Fruit fly (Drosophila melanogaster) whole organism, larva: Measurements from ENCODE around the gene Gr93a.

Experiments used
- noc ChIP-seq: fragments of 200-800 bp; sonication (Bioruptor generic); optimal IDR thresholded peaks from 3 replicates; lab custom pipeline; 2019; ENCODE audit warnings: missing biosample characterization, mild to moderate bottlenecking, missing genetic modification characterization, moderate library complexity

Gr93a gene

DNA sequence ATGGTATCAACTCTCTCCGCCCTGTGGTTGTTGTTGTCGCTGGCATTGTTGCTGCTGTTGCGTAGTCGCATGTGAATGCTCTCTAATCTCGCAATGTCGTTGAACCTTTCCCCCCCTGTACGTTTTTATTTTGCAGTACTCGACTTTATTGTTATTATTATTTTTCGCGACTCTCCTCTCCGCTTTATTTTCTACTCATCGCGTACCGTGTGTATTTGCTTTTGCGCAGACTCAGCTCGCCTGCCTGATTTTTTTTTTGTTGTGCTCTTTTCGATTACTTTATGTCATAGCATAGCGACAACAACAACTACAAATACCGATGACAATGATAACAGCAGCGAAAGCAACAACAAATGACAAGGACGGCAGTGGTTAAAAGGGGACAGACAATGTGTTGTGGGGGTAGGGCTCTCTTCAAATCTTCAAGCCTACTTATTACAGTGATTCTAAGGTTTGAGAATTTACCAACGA lies 2.8 kb upstream of the Gr93a start:
- no peak for TF ChIP-seq noc (tag; lab: Kevin White, UChicago)

DNA sequence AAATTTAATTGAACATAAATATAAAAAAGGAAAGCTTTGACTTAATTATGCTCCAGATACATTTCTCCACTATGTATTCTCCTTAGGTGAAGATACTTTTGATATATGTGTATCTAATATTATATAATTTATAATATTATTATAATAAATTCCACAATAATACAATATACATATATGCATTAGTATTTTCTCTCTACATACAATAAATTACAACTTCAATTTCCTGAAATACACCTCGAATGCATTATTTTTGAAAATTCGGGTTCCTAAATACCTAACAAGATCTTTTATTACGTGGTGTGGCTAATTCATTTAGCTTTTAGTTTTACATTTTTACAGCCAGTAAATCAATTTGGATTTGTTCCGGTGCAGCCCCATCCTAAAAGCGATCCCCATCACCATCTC lies 2.0 kb upstream of the Gr93a start:
- no peak for TF ChIP-seq noc (tag; lab: Kevin White, UChicago)

DNA sequence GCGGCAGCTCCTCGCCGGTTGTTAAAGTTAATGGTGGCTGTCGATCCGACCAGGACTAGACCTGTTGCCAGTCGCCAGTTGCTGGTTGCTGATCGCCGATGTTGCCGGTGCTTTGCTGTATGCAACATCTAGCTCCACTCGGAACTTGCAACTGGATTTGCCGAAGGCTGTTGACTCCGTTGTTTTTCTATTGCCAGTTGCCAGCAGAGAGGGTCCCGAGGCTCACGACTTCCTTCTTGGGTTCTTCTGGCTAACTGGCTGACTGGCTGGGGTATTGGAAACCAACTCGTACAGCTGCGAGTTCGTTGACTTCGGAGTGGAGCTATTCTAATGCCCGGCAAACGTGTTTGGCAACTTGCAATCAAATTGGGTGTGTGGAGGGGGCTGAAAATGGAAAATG lies 1.3 kb upstream of the Gr93a start:
- TF ChIP-seq noc (tag; lab: Kevin White, UChicago) = no peak

DNA sequence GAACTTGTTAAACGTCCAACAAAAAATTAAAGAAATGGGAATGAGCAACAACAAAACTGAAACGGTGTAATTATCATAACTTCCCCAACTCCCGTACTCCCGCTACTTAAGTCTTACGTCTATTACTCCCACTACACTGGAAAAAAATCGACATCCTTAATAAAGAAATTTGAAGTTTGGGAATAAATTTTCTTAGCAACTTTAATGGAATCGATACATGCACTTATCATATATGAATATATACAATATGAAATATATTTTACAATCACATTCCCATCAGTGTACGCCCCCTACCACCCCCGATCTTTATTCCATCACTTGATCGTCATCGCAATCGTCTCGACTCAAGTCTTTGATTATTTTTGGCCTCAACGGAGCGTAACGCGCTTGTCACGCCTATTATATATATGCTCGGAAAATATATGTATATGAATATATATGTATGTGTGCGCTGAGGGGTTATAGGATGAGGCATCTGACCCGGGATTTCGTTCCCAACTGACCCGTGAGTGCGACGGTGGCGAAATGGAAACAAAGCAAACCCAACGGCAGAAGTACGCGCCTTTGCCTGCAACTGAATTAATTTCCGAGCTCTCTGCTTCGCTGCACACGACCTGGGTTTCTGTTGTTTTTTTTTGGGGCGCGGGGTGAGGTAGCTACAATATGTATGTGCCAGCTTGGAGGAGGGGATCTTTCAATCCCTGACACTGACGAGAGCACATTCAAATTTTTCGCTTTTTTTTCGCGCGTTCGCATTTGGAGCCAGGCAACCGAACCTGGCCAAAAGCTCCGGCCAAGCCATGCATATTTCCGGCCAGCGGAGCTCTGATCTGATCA lies 2.1 kb downstream of the Gr93a start:
- no peak for TF ChIP-seq noc (tag; lab: Kevin White, UChicago)

DNA sequence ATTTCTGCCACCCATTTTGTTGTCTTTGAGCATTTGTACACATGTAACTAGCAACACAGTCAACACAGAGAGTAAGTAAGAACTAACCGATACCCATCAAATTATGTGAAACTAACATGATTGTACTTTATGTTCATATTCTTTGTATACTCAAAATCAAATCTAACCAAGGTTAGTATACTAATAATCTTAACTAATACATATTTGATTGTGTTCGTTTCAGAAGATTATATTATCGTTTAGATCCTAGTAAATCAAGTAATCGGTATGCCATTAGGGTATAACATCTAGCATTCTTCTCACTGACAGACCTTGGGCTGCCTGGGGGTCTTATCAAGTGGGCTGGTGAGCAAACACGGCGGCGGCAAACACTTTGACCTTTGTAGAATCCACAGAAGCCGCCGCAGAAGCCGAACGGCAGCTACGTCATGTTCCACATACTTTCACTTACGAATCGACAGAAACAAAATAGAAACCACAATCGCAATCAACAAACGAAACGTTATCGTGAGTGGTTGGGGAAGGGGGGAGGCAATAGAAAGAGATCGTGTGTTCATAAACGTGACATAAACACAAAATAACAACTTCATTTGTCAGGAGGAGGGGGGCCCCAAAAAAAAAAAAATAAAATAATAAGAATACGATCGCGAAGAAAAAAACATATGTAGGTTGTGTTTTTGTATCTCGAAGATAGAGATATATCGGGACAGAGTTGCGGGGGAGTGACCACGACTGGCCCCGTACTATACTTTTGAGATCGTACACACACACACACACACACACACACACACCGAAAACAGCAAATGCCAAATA lies 3.3 kb downstream of the Gr93a start:
- no peak for TF ChIP-seq noc (tag; lab: Kevin White, UChicago)

DNA sequence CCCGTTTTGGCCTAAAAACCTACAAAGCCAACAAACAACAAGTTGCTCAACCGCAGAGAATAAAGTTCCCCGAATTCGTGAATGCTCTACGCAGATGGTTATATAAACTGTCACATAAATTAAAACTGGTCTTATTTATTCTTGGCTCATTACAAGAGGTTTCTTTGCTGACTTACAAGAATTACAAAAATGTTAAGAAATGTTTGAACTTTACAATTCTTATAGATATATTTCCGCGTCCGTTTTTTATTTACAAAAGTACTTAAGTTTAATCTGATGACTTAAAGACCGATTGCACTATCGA lies 3.9 kb downstream of the Gr93a start:
- no peak for TF ChIP-seq noc (tag; lab: Kevin White, UChicago)

DNA sequence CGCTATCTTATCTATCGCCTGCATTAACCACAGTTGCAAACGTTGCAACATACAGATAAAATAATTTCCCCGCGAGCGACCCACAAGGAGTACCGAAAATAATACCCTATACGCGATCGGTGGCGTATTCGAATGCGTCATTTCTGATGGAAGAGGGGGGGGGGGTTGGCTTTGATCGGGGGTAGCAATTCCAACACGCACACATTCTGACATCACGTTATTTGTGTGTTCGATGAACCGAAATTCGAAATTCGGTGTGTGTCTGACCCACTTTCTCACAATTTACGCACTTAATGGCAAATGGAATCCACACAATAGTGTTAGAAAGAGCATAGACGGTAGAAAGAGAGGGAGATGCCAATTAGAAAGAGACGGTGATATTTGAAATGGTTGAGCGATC lies 4.3 kb downstream of the Gr93a start:
- no peak for TF ChIP-seq noc (tag; lab: Kevin White, UChicago)

DNA sequence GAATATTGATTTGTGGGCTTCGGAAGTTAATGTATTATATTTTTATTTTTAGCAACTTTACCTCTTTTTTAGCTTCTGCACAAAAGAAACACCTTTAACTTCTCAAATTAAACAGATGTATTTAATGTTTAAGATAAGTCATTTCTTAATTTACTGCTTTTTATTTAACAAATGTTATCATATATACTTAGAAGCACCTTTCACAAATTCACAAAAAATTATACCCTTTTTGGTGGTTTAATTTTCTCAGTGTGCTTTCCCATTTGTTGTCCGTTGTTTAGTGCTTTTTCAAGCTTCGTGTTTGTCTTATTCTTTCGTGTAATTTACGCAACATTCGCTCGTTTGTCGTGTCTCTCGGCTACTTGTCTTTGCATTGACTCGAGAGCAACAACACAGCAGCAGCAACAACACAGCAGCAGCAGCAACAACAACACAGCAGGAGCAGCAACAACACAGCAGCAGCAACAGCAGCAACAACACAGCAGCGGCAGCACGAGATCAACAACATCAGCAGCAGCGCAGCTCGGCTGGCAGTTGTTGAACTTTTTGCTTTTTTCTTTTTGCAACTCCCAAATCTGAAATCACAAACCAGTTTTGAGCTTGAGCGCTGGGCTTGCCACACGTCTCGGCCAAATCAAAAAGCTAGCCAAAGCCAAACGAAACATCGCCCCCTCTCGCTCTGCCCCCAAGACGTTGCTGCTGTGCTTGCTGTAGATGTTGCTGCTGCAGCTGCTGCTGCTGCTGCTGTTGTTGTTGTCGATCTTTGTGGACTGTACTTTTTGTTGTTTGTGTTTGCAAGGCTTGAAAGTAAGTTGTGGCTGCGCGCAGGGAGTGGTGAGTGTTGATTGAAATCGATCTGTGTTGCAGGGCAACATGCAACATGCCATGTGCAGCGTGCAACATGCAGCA lies 5.0 kb downstream of the Gr93a start:
- no peak for TF ChIP-seq noc (tag; lab: Kevin White, UChicago)

DNA sequence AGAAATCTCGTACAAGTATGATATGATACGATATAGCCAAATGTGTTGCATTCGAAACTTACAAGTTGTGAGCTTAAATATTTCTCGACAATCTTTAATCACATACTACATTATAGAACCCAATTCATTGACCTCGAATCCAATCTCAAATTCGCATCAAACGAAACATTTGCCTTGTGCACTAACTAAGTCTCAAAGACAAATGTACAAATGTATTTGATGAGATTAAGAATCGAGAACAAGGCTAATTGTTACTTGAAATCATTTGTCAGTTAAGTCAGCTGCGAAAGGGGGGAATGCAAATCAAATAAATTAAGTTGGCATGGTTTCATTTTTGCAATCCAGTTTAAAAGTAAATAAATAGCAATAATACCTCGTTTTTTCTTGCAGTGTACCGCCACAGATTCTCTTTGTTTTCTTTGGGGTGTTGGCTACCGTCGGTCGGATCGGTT lies 6.2 kb downstream of the Gr93a start:
- no peak for TF ChIP-seq noc (tag; lab: Kevin White, UChicago)

DNA sequence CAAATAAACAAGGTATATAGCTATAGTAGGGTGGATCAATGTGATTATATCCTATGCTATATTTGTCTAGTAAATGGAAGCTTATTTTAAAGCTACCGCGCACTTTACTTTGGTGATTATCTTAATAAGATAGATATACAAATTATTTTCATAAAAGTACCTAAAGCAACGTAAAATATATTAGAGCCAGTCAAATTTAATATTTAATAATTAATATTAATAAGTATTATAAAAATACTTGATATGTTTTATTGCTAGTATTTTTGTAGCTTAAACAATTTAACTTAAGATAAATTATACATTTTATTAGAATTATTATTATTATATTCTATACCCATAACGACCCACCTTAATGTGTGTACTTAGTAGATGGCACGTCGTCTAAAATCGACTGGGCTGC lies 7.3 kb downstream of the Gr93a start:
- no peak for TF ChIP-seq noc (tag; lab: Kevin White, UChicago)

DNA sequence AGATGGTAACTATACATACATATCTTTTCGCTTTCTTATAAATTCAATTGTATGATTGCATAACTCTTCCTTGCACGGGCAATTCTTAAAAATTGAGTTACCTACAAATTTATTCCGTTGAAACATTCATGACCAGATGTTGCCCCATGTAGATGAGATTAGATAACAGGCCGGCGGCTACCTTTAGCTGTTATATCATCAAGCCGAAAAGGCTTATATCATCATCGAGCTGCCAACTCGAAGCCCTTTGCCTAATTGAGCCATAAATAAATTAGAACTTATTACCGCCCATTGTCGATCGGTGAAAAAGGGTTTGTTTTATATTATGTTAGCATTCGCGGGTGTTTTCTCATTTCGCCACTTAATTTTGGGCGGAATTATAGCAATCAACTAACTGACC lies 8.1 kb downstream of the Gr93a start:
- no peak for TF ChIP-seq noc (tag; lab: Kevin White, UChicago)

DNA sequence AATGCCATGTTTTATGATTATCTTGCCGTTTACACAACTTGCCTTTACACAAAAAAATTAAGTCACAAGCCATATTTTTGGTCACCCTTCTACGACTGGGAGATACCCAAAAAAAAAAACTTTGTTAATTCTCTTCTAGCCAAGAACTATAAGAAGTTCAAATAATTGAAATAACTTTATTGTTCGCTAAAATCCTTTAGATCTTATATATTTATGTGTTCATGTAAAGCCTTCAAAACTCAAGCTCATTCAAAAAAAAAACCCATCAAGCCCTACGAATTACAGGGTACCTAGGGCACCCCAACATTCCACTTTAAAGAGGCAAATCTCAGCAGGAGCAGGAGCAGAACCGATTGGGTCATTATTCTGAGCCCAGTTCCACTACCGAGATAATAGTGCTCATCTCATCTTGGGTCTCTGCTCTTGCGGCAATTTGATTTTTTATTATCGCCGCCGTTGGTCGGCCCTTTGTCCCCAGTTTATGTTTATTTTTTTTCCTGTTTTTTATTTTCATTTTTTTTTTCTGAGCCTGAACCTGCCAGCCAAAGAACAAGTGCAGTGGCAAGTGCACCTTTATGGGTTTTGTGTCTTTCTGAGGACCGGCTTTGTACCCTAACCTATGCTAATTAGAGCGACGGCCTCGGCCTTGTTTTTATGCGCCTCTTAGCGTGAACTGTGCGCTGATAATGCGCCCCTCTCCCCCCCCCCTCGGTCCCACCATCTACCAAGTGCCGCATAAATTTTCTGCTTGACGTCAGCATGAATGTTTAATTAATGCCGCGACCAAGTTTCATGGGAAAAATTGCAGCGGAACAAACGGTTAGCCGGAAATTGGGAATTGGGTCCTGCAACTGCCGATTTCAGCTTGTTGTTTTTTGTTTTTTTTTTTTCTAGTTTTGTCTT lies 9.4 kb downstream of the Gr93a start:
- TF ChIP-seq noc (tag; lab: Kevin White, UChicago) = no peak

DNA sequence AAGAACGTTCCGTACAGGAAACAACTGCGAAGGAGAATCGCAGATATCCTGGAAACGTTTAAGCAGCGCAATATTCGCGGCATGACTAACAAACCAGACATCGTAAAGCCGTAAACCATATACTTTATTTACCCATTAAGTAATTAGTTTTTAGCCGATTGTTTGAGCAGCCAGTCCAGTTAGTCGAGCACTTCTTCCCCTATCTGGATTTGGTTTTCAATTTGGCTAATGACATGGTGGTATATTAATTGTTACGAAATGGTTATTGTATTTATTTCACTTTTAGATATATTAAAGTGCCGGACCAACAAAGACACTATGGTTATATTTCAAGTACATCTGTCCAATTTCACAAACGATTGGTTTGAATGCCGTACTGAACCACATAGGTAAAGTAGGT lies 11.4 kb downstream of the Gr93a start, which contains the start of gene Gr93b:
TSS of gene Gr93b (minus strand) at position 101 of the 400 bp plus-strand sequence.
- no peak for TF ChIP-seq noc (tag; lab: Kevin White, UChicago)

DNA sequence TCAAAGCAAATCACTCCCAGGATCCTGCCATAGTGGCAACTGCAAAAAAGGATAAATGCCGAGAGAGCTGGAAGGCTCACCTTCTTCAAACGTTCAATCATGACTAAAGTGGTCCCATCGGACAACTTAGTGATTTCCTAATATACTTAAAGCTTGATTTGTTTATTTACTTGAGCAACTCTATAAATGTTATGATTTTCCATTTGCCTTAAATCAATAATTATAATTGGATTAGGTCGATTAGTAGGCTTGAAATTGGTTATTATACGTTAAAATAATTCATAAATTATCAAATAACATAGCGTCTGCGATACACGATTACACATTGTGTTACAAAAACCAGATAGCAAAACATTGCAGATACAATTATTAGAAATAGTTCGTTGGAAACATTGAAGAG lies 12.9 kb downstream of the Gr93a start, which contains the start of gene Gr93c:
TSS of gene Gr93c (minus strand) at position 101 of the 400 bp plus-strand sequence.
- TF ChIP-seq noc (tag; lab: Kevin White, UChicago) = no peak
